Fruit fly (Drosophila melanogaster) whole organism, embryonic: ENCODE results near the gene euc.
A peak's percentile ranks its signal among the peaks of the same experiment; 100 is the strongest.

Experiments used
- Atf-2 ChIP-seq: fragments of 200-800 bp; sonication (Bioruptor generic); optimal IDR thresholded peaks from 2 replicates; lab custom pipeline; 2016; ENCODE audit warnings: missing biosample characterization, missing genetic modification characterization
- BEAF-32 ChIP-seq: fragments of 200-800 bp; sonication (Bioruptor generic); optimal IDR thresholded peaks from 3 replicates; lab custom pipeline; 2017; ENCODE audit warnings: missing biosample characterization, missing genetic modification characterization, mild to moderate bottlenecking, moderate library complexity, missing genetic modification reagents
- C15 ChIP-seq: fragments of 200-800 bp; sonication (Bioruptor generic); IDR thresholded peaks from 3 replicates; pipeline ENCODE4 v1.3.6; 2022; ENCODE audit warnings: missing biosample characterization, missing genetic modification characterization
- CG10147 ChIP-seq: fragments of 200-800 bp; sonication (Bioruptor generic); optimal IDR thresholded peaks from 2 replicates; lab custom pipeline; 2019; ENCODE audit warnings: missing biosample characterization, mild to moderate bottlenecking, missing genetic modification characterization, moderate library complexity
- CG11247 ChIP-seq: fragments of 200-800 bp; sonication (Bioruptor generic); IDR thresholded peaks from 2 replicates; pipeline ENCODE4 v1.3.6; 2022; ENCODE audit warnings: missing biosample characterization, missing genetic modification characterization
- CG11398 ChIP-seq: fragments of 200-800 bp; sonication (Bioruptor generic); optimal IDR thresholded peaks from 2 replicates; lab custom pipeline; 2016; ENCODE audit warnings: missing biosample characterization, missing genetic modification characterization
- CG11723 ChIP-seq: fragments of 200-800 bp; sonication (Bioruptor generic); optimal IDR thresholded peaks from 2 replicates; lab custom pipeline; 2017; ENCODE audit warnings: missing biosample characterization, mild to moderate bottlenecking, missing genetic modification characterization
- CG12071 ChIP-seq: fragments of 200-800 bp; sonication (Bioruptor generic); optimal IDR thresholded peaks from 3 replicates; lab custom pipeline; 2018; ENCODE audit warnings: missing biosample characterization, mild to moderate bottlenecking, missing genetic modification characterization
- CG14050 ChIP-seq: fragments of 200-800 bp; sonication (Bioruptor generic); IDR thresholded peaks from 3 replicates; pipeline ENCODE4 v1.3.6; 2022; ENCODE audit warnings: missing biosample characterization, missing genetic modification characterization
- CG1603 ChIP-seq: fragments of 200-800 bp; sonication (Bioruptor generic); optimal IDR thresholded peaks from 2 replicates; lab custom pipeline; 2019; ENCODE audit warnings: missing biosample characterization, mild to moderate bottlenecking, missing genetic modification characterization, moderate library complexity
- CG1647 ChIP-seq: fragments of 200-800 bp; sonication (Bioruptor generic); optimal IDR thresholded peaks from 3 replicates; lab custom pipeline; 2016; ENCODE audit warnings: missing biosample characterization, missing genetic modification characterization
- CG17612 ChIP-seq: fragments of 200-800 bp; sonication (Bioruptor generic); IDR thresholded peaks from 2 replicates; pipeline ENCODE4 v1.3.6; 2022; ENCODE audit warnings: missing biosample characterization, missing genetic modification characterization
- CG2199 ChIP-seq: fragments of 200-800 bp; sonication (Bioruptor generic); IDR thresholded peaks from 3 replicates; pipeline ENCODE4 v1.3.6; 2022; ENCODE audit warnings: missing biosample characterization, missing genetic modification characterization
- CG2889 ChIP-seq: fragments of 200-800 bp; sonication (Bioruptor generic); IDR thresholded peaks from 3 replicates; pipeline ENCODE4 v1.3.6; 2022; ENCODE audit warnings: missing biosample characterization, missing genetic modification characterization
- CG3163 ChIP-seq: fragments of 200-800 bp; sonication (Bioruptor generic); optimal IDR thresholded peaks from 3 replicates; lab custom pipeline; 2016; ENCODE audit warnings: missing biosample characterization, missing genetic modification characterization
- CG3281 ChIP-seq: fragments of 200-800 bp; sonication (Bioruptor generic); optimal IDR thresholded peaks from 3 replicates; lab custom pipeline; 2017; ENCODE audit warnings: missing biosample characterization, mild to moderate bottlenecking, missing genetic modification characterization
- CG33213 ChIP-seq: fragments of 200-800 bp; sonication (Bioruptor generic); optimal IDR thresholded peaks from 3 replicates; lab custom pipeline; 2016; ENCODE audit warnings: missing biosample characterization, missing genetic modification characterization
- CG33557 ChIP-seq: fragments of 200-800 bp; sonication (Bioruptor generic); optimal IDR thresholded peaks from 2 replicates; lab custom pipeline; 2019; ENCODE audit warnings: missing biosample characterization, mild to moderate bottlenecking, missing genetic modification characterization, moderate library complexity
- CG3838 ChIP-seq: fragments of 200-800 bp; sonication (Bioruptor generic); optimal IDR thresholded peaks from 3 replicates; lab custom pipeline; 2016; ENCODE audit warnings: missing biosample characterization, missing genetic modification characterization
- CG4707 ChIP-seq: fragments of 200-800 bp; sonication (Bioruptor generic); optimal IDR thresholded peaks from 2 replicates; lab custom pipeline; 2018; ENCODE audit warnings: missing biosample characterization, mild to moderate bottlenecking, missing genetic modification characterization, moderate library complexity
- CG7271 ChIP-seq: fragments of 200-800 bp; sonication (Bioruptor generic); optimal IDR thresholded peaks from 2 replicates; lab custom pipeline; 2018; ENCODE audit warnings: missing biosample characterization, mild to moderate bottlenecking, missing genetic modification characterization, moderate library complexity
- CG8089 ChIP-seq: fragments of 200-800 bp; sonication (Bioruptor generic); optimal IDR thresholded peaks from 3 replicates; lab custom pipeline; 2016; ENCODE audit warnings: missing biosample characterization, missing genetic modification characterization
- CG9932 ChIP-seq: fragments of 200-800 bp; sonication (Bioruptor generic); IDR thresholded peaks from 2 replicates; pipeline ENCODE4 v1.3.6; 2022; ENCODE audit warnings: missing biosample characterization, missing genetic modification characterization
- CkIIα-i1 ChIP-seq: fragments of 200-800 bp; sonication (Bioruptor generic); IDR thresholded peaks from 2 replicates; pipeline ENCODE4 v1.3.6; 2022; ENCODE audit warnings: missing biosample characterization, missing genetic modification characterization
- Dbx ChIP-seq: fragments of 200-800 bp; sonication (Bioruptor generic); IDR thresholded peaks from 3 replicates; pipeline ENCODE4 v1.3.6; 2022; ENCODE audit warnings: missing biosample characterization, missing genetic modification characterization
- Deaf1 ChIP-seq: fragments of 200-800 bp; optimal IDR thresholded peaks from 3 replicates; lab custom pipeline; 2019; ENCODE audit warnings: missing biosample characterization, mild to moderate bottlenecking, missing genetic modification characterization, moderate library complexity
- Ets65A ChIP-seq: fragments of 200-800 bp; sonication (Bioruptor generic); peaks from one replicate; lab custom pipeline; 2016; ENCODE audit warnings: missing biosample characterization, missing genetic modification characterization
- HLH4C ChIP-seq: fragments of 200-800 bp; sonication (Bioruptor generic); IDR thresholded peaks from 3 replicates; pipeline ENCODE4 v1.3.6; 2022; ENCODE audit warnings: missing biosample characterization, missing genetic modification characterization; ENCODE audit not compliant: partially characterized antibody
- Hmx ChIP-seq: fragments of 200-800 bp; sonication (Bioruptor generic); optimal IDR thresholded peaks from 2 replicates; lab custom pipeline; 2016; ENCODE audit warnings: missing biosample characterization, missing genetic modification characterization
- Max ChIP-seq: fragments of 200-800 bp; sonication (Bioruptor generic); optimal IDR thresholded peaks from 2 replicates; lab custom pipeline; 2016; ENCODE audit warnings: missing biosample characterization, mild to moderate bottlenecking, missing genetic modification characterization
- Mrtf ChIP-seq: fragments of 200-800 bp; sonication (Bioruptor generic); IDR thresholded peaks from 3 replicates; pipeline ENCODE4 v1.3.6; 2022; ENCODE audit warnings: missing biosample characterization, missing genetic modification characterization
- TFAM ChIP-seq: fragments of 200-800 bp; sonication (Bioruptor generic); optimal IDR thresholded peaks from 2 replicates; lab custom pipeline; 2017; ENCODE audit warnings: missing biosample characterization, missing genetic modification characterization, inconsistent platforms
- abd-A ChIP-seq: fragments of 200-800 bp; sonication (Bioruptor generic); optimal IDR thresholded peaks from 3 replicates; lab custom pipeline; 2019; ENCODE audit warnings: missing biosample characterization, mild to moderate bottlenecking, missing genetic modification characterization, moderate library complexity
- ac ChIP-seq: fragments of 200-800 bp; sonication (Bioruptor generic); optimal IDR thresholded peaks from 3 replicates; lab custom pipeline; 2017; ENCODE audit warnings: missing biosample characterization, mild to moderate bottlenecking, missing genetic modification characterization
- bcd ChIP-seq: fragments of 200-800 bp; sonication (Bioruptor generic); optimal IDR thresholded peaks from 2 replicates; lab custom pipeline; 2017; ENCODE audit warnings: missing biosample characterization, mild to moderate bottlenecking, missing genetic modification characterization
- btn ChIP-seq: fragments of 200-800 bp; sonication (Bioruptor generic); optimal IDR thresholded peaks from 2 replicates; lab custom pipeline; 2016; ENCODE audit warnings: missing biosample characterization, missing genetic modification characterization
- fd102C ChIP-seq: fragments of 200-800 bp; sonication (Bioruptor generic); optimal IDR thresholded peaks from 2 replicates; lab custom pipeline; 2018; ENCODE audit warnings: missing biosample characterization, mild to moderate bottlenecking, missing genetic modification characterization, moderate library complexity
- gce ChIP-seq: fragments of 200-800 bp; sonication (Bioruptor generic); IDR thresholded peaks from 3 replicates; pipeline ENCODE4 v1.3.6; 2022; ENCODE audit warnings: missing biosample characterization, missing genetic modification characterization
- grn ChIP-seq: fragments of 200-800 bp; sonication (Bioruptor generic); optimal IDR thresholded peaks from 3 replicates; lab custom pipeline; 2017; ENCODE audit warnings: missing biosample characterization, missing genetic modification characterization
- gsb-n ChIP-seq: fragments of 200-800 bp; sonication (Bioruptor generic); optimal IDR thresholded peaks from 3 replicates; lab custom pipeline; 2018; ENCODE audit warnings: missing biosample characterization, mild to moderate bottlenecking, missing genetic modification characterization
- h ChIP-seq: fragments of >200 bp; optimal IDR thresholded peaks from 2 replicates; lab custom pipeline; 2017
- ind ChIP-seq: fragments of 200-800 bp; sonication (Bioruptor generic); optimal IDR thresholded peaks from 3 replicates; lab custom pipeline; 2016; ENCODE audit warnings: missing biosample characterization, missing genetic modification characterization
- luna ChIP-seq: fragments of 200-800 bp; sonication (Bioruptor generic); optimal IDR thresholded peaks from 2 replicates; lab custom pipeline; 2016; ENCODE audit warnings: missing biosample characterization, missing genetic modification characterization
- maf-S ChIP-seq: fragments of 200-800 bp; sonication (Bioruptor generic); optimal IDR thresholded peaks from 2 replicates; lab custom pipeline; 2016; ENCODE audit warnings: missing biosample characterization, missing genetic modification characterization
- oc ChIP-seq: fragments of 200-800 bp; sonication (Bioruptor generic); optimal IDR thresholded peaks from 2 replicates; lab custom pipeline; 2018; ENCODE audit warnings: missing biosample characterization, mild to moderate bottlenecking, missing genetic modification characterization, moderate library complexity
- phol ChIP-seq: fragments of 200-800 bp; sonication (Bioruptor generic); optimal IDR thresholded peaks from 3 replicates; lab custom pipeline; 2018; ENCODE audit warnings: missing biosample characterization, mild to moderate bottlenecking, missing genetic modification characterization, moderate library complexity
- pita ChIP-seq: fragments of 200-800 bp; sonication (Bioruptor generic); optimal IDR thresholded peaks from 2 replicates; lab custom pipeline; 2017; ENCODE audit warnings: missing biosample characterization, mild to moderate bottlenecking, missing genetic modification characterization
- salm ChIP-seq: fragments of 200-800 bp; sonication (Bioruptor generic); optimal IDR thresholded peaks from 2 replicates; lab custom pipeline; 2018; ENCODE audit warnings: missing biosample characterization, mild to moderate bottlenecking, missing genetic modification characterization
- sens ChIP-seq: fragments of 200-800 bp; sonication (Bioruptor generic); peaks from one replicate; lab custom pipeline; 2016; ENCODE audit warnings: missing biosample characterization, missing genetic modification characterization
- so ChIP-seq: fragments of 200-800 bp; sonication (Bioruptor generic); IDR thresholded peaks from 3 replicates; pipeline ENCODE4 v1.3.6; 2022; ENCODE audit warnings: missing biosample characterization, missing genetic modification characterization
- tll ChIP-seq, 2 experiments: fragments of 200-800 bp in 1 of 2; fragments of >200 bp in 1 of 2; sonication (Bioruptor generic) in 1 of 2; optimal IDR thresholded peaks; 2 replicates each; lab custom pipeline; 2017 to 2019; ENCODE audit warnings: missing biosample characterization in 2 of 2, missing genetic modification characterization in 2 of 2, mild to moderate bottlenecking in 1 of 2, moderate library complexity in 1 of 2

Gene euc

DNA sequence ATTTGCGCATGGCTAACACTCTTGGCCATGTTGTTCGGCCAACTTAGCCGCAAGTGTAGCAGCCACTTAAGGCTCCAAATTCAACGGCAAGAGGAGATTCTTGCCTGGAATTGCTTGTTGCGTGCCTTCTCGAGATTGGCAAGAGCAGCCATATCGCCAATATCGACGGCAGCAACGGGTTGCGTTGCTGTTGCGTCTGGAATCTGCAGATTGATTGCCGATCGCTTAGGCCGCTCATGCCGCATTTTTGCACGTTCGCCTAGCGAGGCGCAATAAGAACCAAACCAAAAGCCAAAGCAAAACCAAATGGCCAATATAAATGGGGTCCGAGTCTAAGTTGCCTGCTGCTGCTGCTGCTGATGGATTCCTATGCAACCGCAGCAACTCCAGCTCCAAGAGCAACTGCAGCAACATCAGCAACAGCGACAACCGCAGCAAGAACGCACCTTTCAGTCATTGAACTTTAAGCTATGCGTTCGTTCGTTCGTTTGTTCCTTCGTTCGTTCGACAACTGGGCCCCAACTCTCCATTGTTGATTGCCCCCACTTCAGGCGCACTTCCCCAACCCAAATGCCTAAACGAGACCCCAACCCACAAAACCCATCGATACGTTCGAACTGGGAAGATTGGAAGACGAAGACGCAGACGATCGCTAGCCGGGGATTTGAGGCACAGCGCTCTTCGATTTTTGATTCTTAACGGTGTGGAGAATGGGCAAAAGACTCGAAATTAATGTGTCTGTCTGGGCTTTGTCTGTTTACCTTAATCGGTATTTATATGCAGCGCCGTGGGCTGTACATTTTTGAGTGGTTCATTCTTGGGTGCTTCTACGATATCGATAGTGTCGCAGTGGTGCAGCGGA is 10.6 kb upstream of the euc start (continued):
- TF ChIP-seq grn (peak; percentile 44), gce (GFP tag; lab: Robert Waterston, UW) (no peak), Ets65A (no peak), CG33557 (GFP tag; lab: Kevin White, UChicago) (no peak), Atf-2 (GFP tag; lab: Kevin White, UChicago) (no peak), Mrtf (no peak), CG11247 (GFP tag; lab: Robert Waterston, UW) (no peak), CG33213 (GFP tag; lab: Kevin White, UChicago) (no peak), tll (GFP tag; optimal IDR thresholded peaks at IDR 0.05; lab: Kevin White, UChicago) (no peak), CG1603 (tag; lab: Kevin White, UChicago) (no peak), Max (no peak), CG11398 (GFP tag; lab: Kevin White, UChicago) (no peak), phol (tag; lab: Kevin White, UChicago) (no peak), CG3838 (GFP tag; lab: Kevin White, UChicago) (no peak), CG1647 (no peak), pita (no peak), gsb-n (tag; lab: Kevin White, UChicago) (peak; percentile 63), HLH4C (no peak), Hmx (GFP tag; lab: Kevin White, UChicago) (no peak), luna (GFP tag; lab: Kevin White, UChicago) (no peak), ac (GFP tag; lab: Kevin White, UChicago) (no peak), Dbx (GFP tag; lab: Robert Waterston, UW) (no peak), ind (GFP tag; lab: Kevin White, UChicago) (no peak), CG12071 (GFP tag; lab: Kevin White, UChicago) (no peak), sens (no peak), CG3163 (GFP tag; lab: Kevin White, UChicago) (no peak), BEAF-32 (GFP tag; lab: Kevin White, UChicago) (no peak), CkIIα-i1 (no peak), so (GFP tag; lab: Robert Waterston, UW) (no peak), CG3281 (no peak), C15 (no peak), CG7271 (no peak), oc (tag; lab: Kevin White, UChicago) (peak; percentile 22), fd102C (GFP tag; lab: Kevin White, UChicago) (no peak), CG8089 (GFP tag; lab: Kevin White, UChicago) (no peak), maf-S (GFP tag; lab: Kevin White, UChicago) (no peak), CG9932 (GFP tag; lab: Robert Waterston, UW) (no peak), CG4707 (GFP tag; lab: Kevin White, UChicago) (no peak), Deaf1 (tag; lab: Kevin White, UChicago) (peak; percentile 33), CG11723 (GFP tag; lab: Kevin White, UChicago) (no peak), CG2889 (GFP tag; lab: Robert Waterston, UW) (no peak), salm (tag; lab: Kevin White, UChicago) (no peak), CG10147 (GFP tag; lab: Kevin White, UChicago) (no peak), btn (GFP tag; lab: Kevin White, UChicago) (no peak), TFAM (GFP tag; lab: Kevin White, UChicago) (no peak), h (lab: Kevin White, UChicago) (no peak), bcd (GFP tag; lab: Kevin White, UChicago) (no peak), abd-A (tag; lab: Kevin White, UChicago) (peak; percentile 67), CG14050 (GFP tag; lab: Robert Waterston, UW) (no peak), CG17612 (GFP tag; lab: Robert Waterston, UW) (no peak), CG2199 (peak; percentile 86)
